Worm (Caenorhabditis elegans): ENCODE data around the gene Y39A3A.2.

DNA sequence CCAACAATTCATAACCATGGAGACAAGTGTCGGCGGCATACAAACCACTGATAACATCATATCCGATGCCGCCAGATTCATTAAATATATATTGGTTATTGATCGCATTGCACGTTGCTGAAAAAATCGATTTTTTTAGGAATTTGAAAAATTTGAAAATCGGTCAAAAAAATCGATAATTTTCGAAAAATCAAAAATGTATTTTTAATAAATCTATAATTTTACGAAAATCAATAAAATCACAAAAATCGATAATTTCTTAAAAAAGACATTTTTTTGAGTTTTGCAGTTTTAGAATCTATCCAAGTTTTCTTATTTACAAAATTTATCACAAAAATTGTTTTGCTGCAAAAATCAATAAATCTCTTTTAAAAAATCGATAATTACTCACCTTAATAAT, 42.0 kb downstream of the Y39A3A.2 start:
- TF ChIP-seq ekl-4 (GFP tag; IDR thresholded peaks at IDR 0.05) (no peak), sea-2 (GFP tag; IDR thresholded peaks at IDR 0.05) (no peak), ccch-3 (GFP tag; optimal IDR thresholded peaks at IDR 0.05) (no peak), ZK185.1 (tag; optimal IDR thresholded peaks at IDR 0.05; ENCODE audit: poor library complexity, severe bottlenecking) (no peak), zim-3 (tag; optimal IDR thresholded peaks at IDR 0.05) (no peak), F23B12.7 (tag; optimal IDR thresholded peaks at IDR 0.05; ENCODE audit: insufficient read depth) (no peak), lsl-1 (GFP tag; optimal IDR thresholded peaks at IDR 0.05) (no peak), akir-1 (GFP tag; optimal IDR thresholded peaks at IDR 0.05) (no peak)

Data from whole organism, young adult.